Fruit fly (Drosophila melanogaster) whole organism, pupa: ENCODE results near the gene Naa40.

Source experiments
- CG10348 ChIP-seq: fragments of 200-800 bp; sonication (Bioruptor generic); IDR thresholded peaks from 2 replicates; pipeline ENCODE4 v1.3.6; 2022; ENCODE audit warnings: missing biosample characterization, missing genetic modification characterization
- CG9948 ChIP-seq: fragments of 200-800 bp; sonication (Bioruptor generic); optimal IDR thresholded peaks from 2 replicates; lab custom pipeline; 2018; ENCODE audit warnings: missing biosample characterization, mild to moderate bottlenecking, missing genetic modification characterization, moderate library complexity

DNA sequence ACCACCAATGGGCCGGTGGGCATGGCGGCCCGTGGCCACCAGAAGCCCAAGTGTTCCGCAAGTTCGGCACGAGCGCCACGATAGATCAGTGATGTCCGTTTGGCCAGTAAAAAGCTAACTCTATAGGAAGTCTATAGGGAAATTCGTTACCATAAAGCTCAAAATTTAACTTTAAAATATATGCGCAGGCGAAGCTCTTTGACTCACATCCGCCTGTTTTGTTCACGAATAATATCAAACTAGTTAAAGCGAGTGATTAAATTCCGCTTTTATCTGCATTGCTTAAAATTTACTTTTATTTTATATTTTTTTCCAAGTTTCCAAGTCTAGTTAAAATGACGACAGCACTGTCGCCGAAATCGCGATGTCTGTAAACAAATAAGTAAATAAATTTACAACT is 32.9 kb upstream of the Naa40 start:
- TF ChIP-seq CG10348 (GFP tag; lab: Robert Waterston, UW): no peak
- TF ChIP-seq CG9948 (tag; lab: Kevin White, UChicago): peak; percentile 34
